Worm (Caenorhabditis elegans): ENCODE data around the gene C17B7.5.

Gene C17B7.5

DNA sequence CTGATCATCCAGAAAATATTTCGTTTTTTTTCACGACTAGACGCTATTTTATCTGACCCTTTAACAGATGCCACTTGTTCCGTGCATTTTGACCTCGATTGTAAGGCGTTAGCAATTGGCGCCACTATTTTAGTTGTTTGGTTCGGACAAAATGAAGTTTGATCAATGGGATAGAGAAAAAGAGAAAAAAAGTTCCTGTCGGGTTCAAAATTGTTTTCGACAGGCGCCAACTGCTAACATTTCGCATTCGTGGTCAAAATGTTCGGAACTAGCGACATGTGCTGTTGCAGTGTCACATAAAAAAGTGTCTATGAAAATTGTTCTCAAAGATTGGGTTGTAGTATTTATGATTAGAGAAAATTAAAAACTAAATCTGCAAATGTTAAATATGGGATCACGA lies 14.1 kb downstream of the C17B7.5 start:
- TF ChIP-seq tra-4 (tag; optimal IDR thresholded peaks at IDR 0.05) (no peak), ceh-13 (GFP tag; optimal IDR thresholded peaks at IDR 0.05) (no peak), ets-7 (tag; optimal IDR thresholded peaks at IDR 0.05) (no peak), sea-1 (GFP tag; conservative IDR thresholded peaks at IDR 0.05) (no peak), pes-1 (GFP tag; IDR thresholded peaks at IDR 0.05) (no peak), hmbx-1 (tag; optimal IDR thresholded peaks at IDR 0.05) (no peak), F13C5.2 (tag; optimal IDR thresholded peaks at IDR 0.05) (no peak), tbx-37 (GFP tag; conservative IDR thresholded peaks at IDR 0.05) (no peak), flt-1 (GFP tag; IDR thresholded peaks at IDR 0.05) (no peak), hnd-1 (tag; optimal IDR thresholded peaks at IDR 0.05) (no peak), aly-1 (tag; optimal IDR thresholded peaks at IDR 0.05) (no peak), ceh-36 (tag; optimal IDR thresholded peaks at IDR 0.05) (no peak), B0310.2 (tag; optimal IDR thresholded peaks at IDR 0.05) (no peak)

DNA sequence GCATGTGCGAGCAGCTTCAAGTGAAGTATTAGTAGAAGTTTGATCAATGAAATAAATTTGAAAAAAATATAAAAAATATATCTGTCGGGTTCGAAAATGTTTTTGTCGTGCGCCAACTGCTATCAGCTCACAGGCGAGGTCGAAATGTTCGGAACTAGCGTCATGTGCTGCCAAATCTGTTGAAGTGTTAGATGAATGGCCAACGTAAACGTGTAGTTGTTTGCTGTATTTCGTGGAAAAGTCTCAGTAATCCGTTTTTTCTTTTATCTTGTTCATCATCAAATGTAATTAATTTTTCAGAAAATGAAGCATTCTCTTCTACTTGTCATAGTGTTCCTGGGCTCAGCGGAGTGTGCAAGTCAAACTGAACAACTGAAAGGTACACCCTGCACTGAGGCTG lies 16.4 kb downstream of the C17B7.5 start, which contains the start of gene C17B7.15:
TSS of gene C17B7.15 (plus strand) at position 301 of the 400 bp plus-strand sequence.
- TF ChIP-seq aly-1 (tag; optimal IDR thresholded peaks at IDR 0.05) = no peak
- no peak for TF ChIP-seq tbx-11 (GFP tag; IDR thresholded peaks at IDR 0.05)
- TF ChIP-seq B0310.2 (tag; optimal IDR thresholded peaks at IDR 0.05) = no peak
- TF ChIP-seq flt-1 (GFP tag; IDR thresholded peaks at IDR 0.05) = no peak
- TF ChIP-seq ceh-36 (tag; optimal IDR thresholded peaks at IDR 0.05) = no peak
- TF ChIP-seq tbx-37 (GFP tag; conservative IDR thresholded peaks at IDR 0.05) = no peak
- no peak for TF ChIP-seq sea-1 (GFP tag; conservative IDR thresholded peaks at IDR 0.05)
- TF ChIP-seq hmg-4 (GFP tag; optimal IDR thresholded peaks at IDR 0.05) = no peak
- no peak for TF ChIP-seq F13C5.2 (tag; optimal IDR thresholded peaks at IDR 0.05)
- TF ChIP-seq hnd-1 (tag; optimal IDR thresholded peaks at IDR 0.05) = no peak
- TF ChIP-seq scrt-1 (GFP tag; IDR thresholded peaks at IDR 0.05) = no peak
- TF ChIP-seq ets-7 (tag; optimal IDR thresholded peaks at IDR 0.05) = no peak
- no peak for TF ChIP-seq ama-1 (optimal IDR thresholded peaks at IDR 0.05)
- TF ChIP-seq hmbx-1 (tag; optimal IDR thresholded peaks at IDR 0.05) = no peak
- TF ChIP-seq tra-4 (tag; optimal IDR thresholded peaks at IDR 0.05) = no peak
- no peak for TF ChIP-seq ceh-13 (GFP tag; optimal IDR thresholded peaks at IDR 0.05)
- no peak for TF ChIP-seq pes-1 (GFP tag; IDR thresholded peaks at IDR 0.05)

DNA sequence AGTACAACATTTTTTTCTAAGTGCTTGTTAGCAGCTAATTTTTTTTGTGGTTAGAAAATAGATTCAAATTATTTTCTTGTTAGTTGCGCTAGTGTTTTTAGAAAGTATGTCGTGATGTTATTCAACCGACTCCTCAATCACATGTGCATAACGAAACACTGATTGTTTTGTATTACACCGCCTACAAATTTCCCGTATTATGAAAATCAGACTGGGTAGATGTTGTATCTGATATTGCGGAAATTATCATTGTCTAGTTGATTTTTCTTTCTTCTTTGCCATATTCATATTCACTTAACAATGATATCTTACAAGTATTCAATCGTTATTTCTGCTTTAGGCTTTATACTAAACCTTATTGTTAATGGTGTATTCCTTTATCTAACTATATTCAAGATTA lies 17.8 kb downstream of the C17B7.5 start, which contains the start of gene str-63:
TSS of gene str-63 (plus strand) at position 301 of the 400 bp plus-strand sequence.
- TF ChIP-seq tbx-11 (GFP tag; IDR thresholded peaks at IDR 0.05) (no peak), ama-1 (optimal IDR thresholded peaks at IDR 0.05) (no peak), pes-1 (GFP tag; IDR thresholded peaks at IDR 0.05) (no peak), sea-1 (GFP tag; conservative IDR thresholded peaks at IDR 0.05) (no peak), tra-4 (tag; optimal IDR thresholded peaks at IDR 0.05) (no peak), hmg-4 (GFP tag; optimal IDR thresholded peaks at IDR 0.05) (no peak), ceh-36 (tag; optimal IDR thresholded peaks at IDR 0.05) (no peak), ets-7 (tag; optimal IDR thresholded peaks at IDR 0.05) (no peak), hnd-1 (tag; optimal IDR thresholded peaks at IDR 0.05) (no peak), hmbx-1 (tag; optimal IDR thresholded peaks at IDR 0.05) (no peak), B0310.2 (tag; optimal IDR thresholded peaks at IDR 0.05) (no peak)

- TF ChIP-seq tbx-37 (GFP tag; conservative IDR thresholded peaks at IDR 0.05) (no peak), B0310.2 (tag; optimal IDR thresholded peaks at IDR 0.05) (no peak), sea-1 (GFP tag; conservative IDR thresholded peaks at IDR 0.05) (no peak), F13C5.2 (tag; optimal IDR thresholded peaks at IDR 0.05) (no peak), aly-1 (tag; optimal IDR thresholded peaks at IDR 0.05) (no peak), hmg-4 (GFP tag; optimal IDR thresholded peaks at IDR 0.05) (no peak)
These were observed 19.5 kb downstream of the C17B7.5 start, which contains the start of gene C17B7.12 for ce11 chrV:3352925-3353324. Gene C17B7.12 (plus strand): TSS chrV:3353225.

DNA sequence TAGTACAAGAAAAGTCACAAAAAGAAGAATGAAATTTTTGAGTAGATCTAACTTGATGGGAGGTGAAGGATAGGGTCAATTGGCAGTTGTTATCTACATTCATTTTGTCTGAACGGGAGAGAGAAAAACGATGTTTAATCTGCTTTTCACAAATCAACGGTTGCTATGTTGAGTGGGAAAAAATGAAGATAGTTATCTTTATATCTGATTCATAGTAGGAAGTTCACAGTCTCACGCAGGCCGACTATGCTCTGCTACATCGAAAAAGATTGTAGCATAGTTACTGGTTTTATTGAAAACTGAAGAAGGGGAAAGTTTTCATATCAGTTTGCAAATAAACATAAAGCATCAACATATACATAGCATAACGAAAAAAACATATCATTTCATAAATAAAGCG lies 22.1 kb downstream of the C17B7.5 start:
- no peak for TF ChIP-seq tra-4 (tag; optimal IDR thresholded peaks at IDR 0.05)
- TF ChIP-seq hnd-1 (tag; optimal IDR thresholded peaks at IDR 0.05) = no peak
- TF ChIP-seq hmg-4 (GFP tag; optimal IDR thresholded peaks at IDR 0.05) = no peak
- no peak for TF ChIP-seq aly-1 (tag; optimal IDR thresholded peaks at IDR 0.05)
- no peak for TF ChIP-seq scrt-1 (GFP tag; IDR thresholded peaks at IDR 0.05)
- no peak for TF ChIP-seq ets-7 (tag; optimal IDR thresholded peaks at IDR 0.05)
- no peak for TF ChIP-seq tbx-11 (GFP tag; IDR thresholded peaks at IDR 0.05)
- TF ChIP-seq tbx-37 (GFP tag; conservative IDR thresholded peaks at IDR 0.05) = no peak
- TF ChIP-seq flt-1 (GFP tag; IDR thresholded peaks at IDR 0.05) = no peak
- no peak for TF ChIP-seq B0310.2 (tag; optimal IDR thresholded peaks at IDR 0.05)
- no peak for TF ChIP-seq ceh-36 (tag; optimal IDR thresholded peaks at IDR 0.05)
- TF ChIP-seq sea-1 (GFP tag; conservative IDR thresholded peaks at IDR 0.05) = no peak
- no peak for TF ChIP-seq F13C5.2 (tag; optimal IDR thresholded peaks at IDR 0.05)
- TF ChIP-seq pes-1 (GFP tag; IDR thresholded peaks at IDR 0.05) = no peak
- TF ChIP-seq hmbx-1 (tag; optimal IDR thresholded peaks at IDR 0.05) = no peak
- TF ChIP-seq ceh-13 (GFP tag; optimal IDR thresholded peaks at IDR 0.05) = no peak

DNA sequence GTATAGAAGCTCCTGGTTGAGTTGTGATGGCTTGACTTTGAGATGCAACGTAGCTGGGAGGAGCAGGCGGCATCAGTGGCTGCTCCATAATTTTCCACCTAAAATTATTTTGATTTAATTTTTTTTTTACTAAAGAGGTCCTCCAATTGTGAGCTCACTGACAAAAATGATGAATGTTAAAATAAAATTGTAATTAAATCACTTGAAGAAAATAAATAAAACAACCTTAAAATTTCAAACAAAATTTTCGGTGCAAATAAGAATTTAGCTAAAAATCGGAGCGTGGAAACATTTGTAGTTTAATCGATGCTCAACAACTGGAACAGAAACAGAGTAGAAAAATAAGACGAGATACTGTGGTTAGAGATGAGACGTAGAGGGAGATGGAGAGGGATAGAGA lies 23.7 kb downstream of the C17B7.5 start, which contains the start of gene scrm-3:
TSS of gene scrm-3 (minus strand) at position 101 of the 400 bp plus-strand sequence.
- TF ChIP-seq B0310.2 (tag; optimal IDR thresholded peaks at IDR 0.05) (no peak), F13C5.2 (tag; optimal IDR thresholded peaks at IDR 0.05) (no peak), hmg-4 (GFP tag; optimal IDR thresholded peaks at IDR 0.05) (no peak), scrt-1 (GFP tag; IDR thresholded peaks at IDR 0.05) (no peak), sea-1 (GFP tag; conservative IDR thresholded peaks at IDR 0.05) (no peak), tbx-37 (GFP tag; conservative IDR thresholded peaks at IDR 0.05) (no peak), tbx-11 (GFP tag; IDR thresholded peaks at IDR 0.05) (no peak)

DNA sequence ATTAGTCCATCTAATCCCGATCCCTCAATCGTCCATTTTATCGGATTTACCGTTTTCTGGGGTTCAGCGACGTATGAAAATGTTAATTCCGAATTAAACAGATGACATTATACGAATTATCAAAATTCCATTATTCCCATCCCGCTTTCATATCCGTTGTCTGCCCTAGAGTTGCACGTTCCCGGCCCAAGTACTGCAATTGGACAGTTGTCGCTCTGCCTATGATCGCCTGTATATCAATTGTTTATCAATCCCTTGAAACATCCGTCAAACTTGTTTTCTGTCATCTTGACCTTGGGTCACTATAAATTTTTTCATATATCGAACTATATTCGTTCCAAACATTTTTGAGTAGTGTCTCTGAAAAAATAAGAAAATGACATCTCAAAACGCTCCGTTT lies 24.8 kb downstream of the C17B7.5 start, which contains the start of gene C04E12.5:
TSS of gene C04E12.5 (plus strand) at position 301 of the 400 bp plus-strand sequence.
- TF ChIP-seq ceh-13 (GFP tag; optimal IDR thresholded peaks at IDR 0.05) (no peak), tbx-11 (GFP tag; IDR thresholded peaks at IDR 0.05) (no peak), hmbx-1 (tag; optimal IDR thresholded peaks at IDR 0.05) (no peak), ceh-36 (tag; optimal IDR thresholded peaks at IDR 0.05) (no peak), scrt-1 (GFP tag; IDR thresholded peaks at IDR 0.05) (no peak), aly-1 (tag; optimal IDR thresholded peaks at IDR 0.05) (no peak), hnd-1 (tag; optimal IDR thresholded peaks at IDR 0.05) (no peak), tbx-37 (GFP tag; conservative IDR thresholded peaks at IDR 0.05) (no peak), flt-1 (GFP tag; IDR thresholded peaks at IDR 0.05) (no peak)
